Worm (Caenorhabditis elegans): ENCODE measurements around the gene kbp-1.

DNA sequence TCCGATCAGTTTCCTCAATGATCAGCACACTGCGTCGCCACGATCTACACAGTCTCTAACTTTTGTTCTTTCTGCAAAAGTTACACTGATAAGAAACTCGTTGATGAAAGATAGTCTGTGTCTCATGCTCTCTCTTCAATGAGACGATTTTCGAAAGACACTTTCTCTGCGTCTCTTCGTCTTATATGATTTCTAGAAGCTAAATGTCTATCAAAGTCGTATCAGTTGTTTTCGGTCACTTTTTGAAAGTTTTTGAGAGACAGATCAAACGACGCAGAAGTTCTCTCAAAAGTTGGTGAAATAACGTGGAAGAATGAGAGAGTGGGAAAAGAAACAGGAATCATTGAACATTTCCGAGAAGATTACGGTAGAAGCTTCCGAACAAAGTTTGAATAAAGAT lies 25.7 kb downstream of the kbp-1 start:
- TF ChIP-seq ama-1 (optimal IDR thresholded peaks at IDR 0.05) (no peak), ceh-19 (GFP tag; optimal IDR thresholded peaks at IDR 0.05) (no peak), ceh-24 (tag; optimal IDR thresholded peaks at IDR 0.05) (no peak)

All from whole organism, late embryonic.